Fruit fly (Drosophila melanogaster) whole organism, wandering third instar larva: ENCODE results near the gene Gmd.

ENCODE experiments used
- Abd-B ChIP-seq: fragments of >200 bp; optimal IDR thresholded peaks from 2 replicates; lab custom pipeline; 2017; ENCODE audit warnings: missing biosample characterization, missing genetic modification characterization
- CG32264 ChIP-seq: fragments of 200-800 bp; sonication (Bioruptor generic); optimal IDR thresholded peaks from 2 replicates; lab custom pipeline; 2016; ENCODE audit warnings: missing biosample characterization, missing genetic modification characterization
- CG9705 ChIP-seq: fragments of 200-800 bp; sonication (Bioruptor generic); optimal IDR thresholded peaks from 2 replicates; lab custom pipeline; 2018; ENCODE audit warnings: missing biosample characterization, mild to moderate bottlenecking, missing genetic modification characterization
- CrebA ChIP-seq: fragments of 200-800 bp; sonication (Bioruptor generic); optimal IDR thresholded peaks from 2 replicates; lab custom pipeline; 2016; ENCODE audit warnings: missing biosample characterization, mild to moderate bottlenecking, missing genetic modification characterization, borderline replicate concordance
- Dfd ChIP-seq: fragments of >200 bp; optimal IDR thresholded peaks from 2 replicates; lab custom pipeline; 2017; ENCODE audit warnings: missing biosample characterization, missing genetic modification characterization
- Dif ChIP-seq: fragments of 200-275, 200-300 bp; sonication (Bioruptor generic); optimal IDR thresholded peaks from 2 replicates; lab custom pipeline; 2018; ENCODE audit warnings: missing biosample characterization, missing genetic modification characterization; ENCODE audit not compliant: partially characterized antibody
- GATAd ChIP-seq: sonication (Bioruptor generic); optimal IDR thresholded peaks from 2 replicates; lab custom pipeline; 2016; ENCODE audit warnings: missing biosample characterization, missing genetic modification characterization
- HLH106 ChIP-seq: fragments of 200-800 bp; optimal IDR thresholded peaks from 3 replicates; lab custom pipeline; 2019; ENCODE audit warnings: missing biosample characterization, mild to moderate bottlenecking, missing genetic modification characterization, moderate library complexity
- Hnf4 ChIP-seq: fragments of 200-800 bp; sonication (Bioruptor generic); optimal IDR thresholded peaks from 2 replicates; lab custom pipeline; 2016; ENCODE audit warnings: missing biosample characterization, mild to moderate bottlenecking, missing genetic modification characterization
- Hr78 ChIP-seq: fragments of >200 bp; optimal IDR thresholded peaks from 2 replicates; lab custom pipeline; 2017; ENCODE audit warnings: missing biosample characterization, missing genetic modification characterization
- Hr83 ChIP-seq: fragments of 200-300 bp; sonication (Bioruptor generic); optimal IDR thresholded peaks from 2 replicates; lab custom pipeline; 2016; ENCODE audit warnings: missing biosample characterization, mild to moderate bottlenecking, missing genetic modification characterization, moderate library complexity; ENCODE audit not compliant: poor library complexity, severe bottlenecking
- Jra ChIP-seq: sonication (Bioruptor generic); optimal IDR thresholded peaks from 2 replicates; lab custom pipeline; 2016; ENCODE audit warnings: missing biosample characterization, missing genetic modification characterization
- Mio ChIP-seq: sonication (Bioruptor generic); optimal IDR thresholded peaks from 2 replicates; lab custom pipeline; 2016; ENCODE audit warnings: missing biosample characterization, missing genetic modification characterization
- Myc ChIP-seq: fragments of >200 bp; optimal IDR thresholded peaks from 2 replicates; lab custom pipeline; 2017
- N ChIP-seq: fragments of >200 bp; optimal IDR thresholded peaks from 2 replicates; lab custom pipeline; 2018; ENCODE audit warnings: missing biosample characterization, missing external identifiers, missing genetic modification characterization
- OdsH ChIP-seq: fragments of 200-800 bp; sonication (Bioruptor generic); optimal IDR thresholded peaks from 2 replicates; lab custom pipeline; 2016; ENCODE audit warnings: missing biosample characterization, mild to moderate bottlenecking, missing genetic modification characterization
- Rel ChIP-seq, 2 experiments: fragments of 200-800 bp; sonication (Bioruptor generic) in 1 of 2; optimal IDR thresholded peaks; 2 replicates in 1 of 2; 3 replicates in 1 of 2; lab custom pipeline; 2016 to 2019; ENCODE audit warnings: mild to moderate bottlenecking in 2 of 2, missing biosample characterization in 2 of 2, missing genetic modification characterization in 2 of 2, moderate library complexity in 1 of 2
- Sp1 ChIP-seq: fragments of 200-800 bp; sonication (Bioruptor generic); optimal IDR thresholded peaks from 3 replicates; lab custom pipeline; 2019; ENCODE audit warnings: missing biosample characterization, mild to moderate bottlenecking, missing genetic modification characterization, moderate library complexity
- Vsx2 ChIP-seq: fragments of 200-300, 225-300 bp; sonication (Bioruptor generic); optimal IDR thresholded peaks from 2 replicates; lab custom pipeline; 2018; ENCODE audit warnings: missing biosample characterization, missing genetic modification characterization; ENCODE audit not compliant: partially characterized antibody
- br ChIP-seq: fragments of 200-800 bp; sonication (Bioruptor generic); optimal IDR thresholded peaks from 2 replicates; lab custom pipeline; 2016; ENCODE audit warnings: missing biosample characterization, missing genetic modification characterization
- brk ChIP-seq: fragments of 200-800 bp; sonication (Bioruptor generic); optimal IDR thresholded peaks from 2 replicates; lab custom pipeline; 2016; ENCODE audit warnings: missing biosample characterization, mild to moderate bottlenecking, missing genetic modification characterization
- dl ChIP-seq, 2 experiments: fragments of 175-275, 200-275 bp in 1 of 2; fragments of 200-275 bp in 1 of 2; sonication (Bioruptor generic); optimal IDR thresholded peaks; lab custom pipeline; 2018; ENCODE audit warnings: mild to moderate bottlenecking in 2 of 2, missing biosample characterization in 2 of 2, missing genetic modification characterization in 2 of 2, moderate library complexity in 2 of 2; ENCODE audit not compliant: partially characterized antibody in 2 of 2, insufficient read depth in 1 of 2
- dmrt93B ChIP-seq: fragments of 200-800 bp; sonication (Bioruptor generic); optimal IDR thresholded peaks from 2 replicates; lab custom pipeline; 2018; ENCODE audit warnings: missing biosample characterization, mild to moderate bottlenecking, missing genetic modification characterization
- dsf ChIP-seq: sonication (Bioruptor generic); optimal IDR thresholded peaks from 2 replicates; lab custom pipeline; 2016; ENCODE audit warnings: missing biosample characterization, missing genetic modification characterization, borderline replicate concordance
- ey ChIP-seq: fragments of 200-800 bp; sonication (Bioruptor generic); optimal IDR thresholded peaks from 2 replicates; lab custom pipeline; 2016; ENCODE audit warnings: missing biosample characterization, missing genetic modification characterization
- foxo ChIP-seq, 2 experiments: fragments of 200-800 bp; sonication (Bioruptor generic); optimal IDR thresholded peaks; 2 replicates in 1 of 2; 3 replicates in 1 of 2; lab custom pipeline; 2016 to 2017; ENCODE audit warnings: missing biosample characterization in 2 of 2, missing genetic modification characterization in 2 of 2
- fru ChIP-seq: fragments of 200-800 bp; sonication (Bioruptor generic); optimal IDR thresholded peaks from 3 replicates; lab custom pipeline; 2016; ENCODE audit warnings: missing biosample characterization, mild to moderate bottlenecking, missing genetic modification characterization
- h ChIP-seq: fragments of 200-800 bp; sonication (Bioruptor generic); optimal IDR thresholded peaks from 3 replicates; lab custom pipeline; 2016; ENCODE audit warnings: missing biosample characterization, mild to moderate bottlenecking, missing genetic modification characterization
- jim ChIP-seq: fragments of 175-275, 200-325 bp; sonication (Bioruptor generic); optimal IDR thresholded peaks from 2 replicates; lab custom pipeline; 2016; ENCODE audit warnings: missing biosample characterization, mild to moderate bottlenecking, missing genetic modification characterization
- lola ChIP-seq: fragments of >200 bp; optimal IDR thresholded peaks from 2 replicates; lab custom pipeline; 2017; ENCODE audit warnings: missing biosample characterization, missing genetic modification characterization
- pan ChIP-seq: fragments of >200 bp; optimal IDR thresholded peaks from 2 replicates; lab custom pipeline; 2017
- psq ChIP-seq: fragments of 200-800 bp; sonication (Bioruptor generic); optimal IDR thresholded peaks from 3 replicates; lab custom pipeline; 2017; ENCODE audit warnings: missing biosample characterization, mild to moderate bottlenecking, missing genetic modification characterization, moderate library complexity
- rgr ChIP-seq: fragments of 200-800 bp; sonication (Bioruptor generic); optimal IDR thresholded peaks from 3 replicates; lab custom pipeline; 2016; ENCODE audit warnings: missing biosample characterization, mild to moderate bottlenecking, missing genetic modification characterization
- sage ChIP-seq: fragments of 200-800 bp; sonication (Bioruptor generic); optimal IDR thresholded peaks from 2 replicates; lab custom pipeline; 2016; ENCODE audit warnings: missing biosample characterization, mild to moderate bottlenecking, missing genetic modification characterization
- sv ChIP-seq: fragments of 200-800 bp; sonication (Bioruptor generic); optimal IDR thresholded peaks from 3 replicates; lab custom pipeline; 2016; ENCODE audit warnings: missing biosample characterization, missing genetic modification characterization
- tai ChIP-seq: sonication (Bioruptor generic); optimal IDR thresholded peaks from 2 replicates; lab custom pipeline; 2016; ENCODE audit warnings: missing biosample characterization, missing genetic modification characterization
- usp ChIP-seq: fragments of >200 bp; optimal IDR thresholded peaks from 2 replicates; lab custom pipeline; 2017; ENCODE audit warnings: missing biosample characterization, missing genetic modification characterization
- woc ChIP-seq: sonication (Bioruptor generic); optimal IDR thresholded peaks from 2 replicates; lab custom pipeline; 2016; ENCODE audit warnings: missing biosample characterization, mild to moderate bottlenecking, missing genetic modification characterization

Gmd gene

DNA sequence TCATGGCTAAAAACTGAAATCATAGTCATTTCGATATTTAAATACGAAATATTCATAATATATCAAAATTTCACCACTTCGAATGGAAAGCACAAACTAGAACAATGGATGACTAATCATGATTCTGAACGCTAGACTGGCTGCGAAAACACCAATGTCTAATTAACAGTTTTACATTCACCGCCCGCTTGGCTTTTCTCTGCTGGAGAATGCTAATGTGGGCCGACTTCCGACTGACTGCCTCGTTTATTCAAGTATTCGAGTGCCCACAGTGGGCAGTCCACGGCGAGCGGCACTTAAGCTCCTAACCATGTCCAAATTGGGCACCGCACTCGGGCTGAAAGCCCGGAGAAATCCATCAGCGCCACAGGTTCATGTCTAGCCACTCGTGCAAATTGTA is 25.2 kb upstream of the Gmd start:
- TF ChIP-seq Hr83 (GFP tag; lab: Kevin White, UChicago): no peak
- TF ChIP-seq lola (GFP tag; lab: Kevin White, UChicago): no peak
- no peak for TF ChIP-seq Myc (lab: Kevin White, UChicago)
- TF ChIP-seq Vsx2 (GFP tag; lab: Kevin White, UChicago): no peak
- TF ChIP-seq woc (GFP tag; lab: Kevin White, UChicago): no peak

DNA sequence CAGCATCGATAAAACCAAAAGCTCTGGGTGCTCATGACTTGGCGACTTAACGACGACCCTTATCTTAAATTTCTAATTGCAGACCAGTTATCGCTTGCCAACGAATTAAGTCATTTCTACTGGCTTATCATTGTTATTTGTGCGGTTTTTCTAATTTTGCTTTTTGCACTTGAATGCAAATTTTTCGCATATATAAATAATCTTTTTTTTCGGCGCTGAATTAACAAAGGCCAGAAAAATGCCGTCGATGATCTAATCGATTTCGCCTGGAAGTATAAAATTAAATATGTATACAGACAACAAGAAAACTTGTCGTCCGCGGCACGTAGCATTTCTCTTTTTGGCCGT is 24.7 kb upstream of the Gmd start:
- TF ChIP-seq brk (GFP tag; lab: Kevin White, UChicago): peak; percentile 40
- TF ChIP-seq rgr: no peak
- TF ChIP-seq foxo (GFP tag; optimal IDR thresholded peaks at IDR 0.05; lab: Kevin White, UChicago): peak in 1 of 2 experiments; percentile 34

DNA sequence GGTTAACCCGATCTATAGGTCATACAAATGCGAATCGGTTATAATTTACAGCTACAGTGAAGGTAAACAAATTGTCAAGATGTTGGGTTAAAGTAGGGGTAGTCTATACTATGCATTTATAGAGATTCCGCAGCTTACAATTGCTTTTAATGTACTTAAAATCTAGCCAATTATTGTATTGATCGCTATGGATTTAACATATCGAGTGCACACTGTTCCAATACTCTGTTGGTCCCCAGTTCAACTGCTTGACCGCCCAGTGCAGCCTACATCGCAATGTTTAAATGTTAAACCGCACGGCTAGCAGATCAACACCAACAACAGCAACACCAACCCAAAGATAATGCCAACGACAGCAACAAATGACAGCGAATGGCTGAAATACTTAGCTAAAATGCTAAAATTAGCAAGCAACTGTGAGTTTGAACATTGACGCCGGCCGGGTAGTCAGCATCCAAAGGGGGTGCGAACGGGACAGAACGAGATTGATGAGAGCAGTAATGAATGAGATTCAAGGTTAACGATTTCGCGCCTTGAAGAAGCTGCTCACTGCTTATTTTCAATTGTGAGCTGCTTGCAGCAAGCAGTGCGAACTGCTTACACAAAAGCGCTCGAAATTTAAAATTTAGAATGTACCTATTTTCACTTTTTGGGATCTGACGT is 24.2 kb upstream of the Gmd start:
- TF ChIP-seq Hnf4 (GFP tag; lab: Kevin White, UChicago) (no peak), sage (no peak), Jra (GFP tag; lab: Kevin White, UChicago) (no peak), dmrt93B (GFP tag; lab: Kevin White, UChicago) (no peak), pan (lab: Kevin White, UChicago) (no peak), foxo (GFP tag; optimal IDR thresholded peaks at IDR 0.05; lab: Kevin White, UChicago) (no peak), h (GFP tag; lab: Kevin White, UChicago) (no peak), rgr (no peak), usp (no peak), Mio (no peak), ey (GFP tag; lab: Kevin White, UChicago) (no peak), Hr78 (GFP tag; lab: Kevin White, UChicago) (peak; percentile 61), brk (GFP tag; lab: Kevin White, UChicago) (no peak), CrebA (no peak), HLH106 (tag; lab: Kevin White, UChicago) (no peak), sv (GFP tag; lab: Kevin White, UChicago) (peak; percentile 7), Abd-B (no peak), jim (no peak), Rel (GFP tag; optimal IDR thresholded peaks at IDR 0.05; lab: Kevin White, UChicago) (no peak), Rel (tag; optimal IDR thresholded peaks at IDR 0.05; lab: Kevin White, UChicago) (peak; percentile 13), CG32264 (GFP tag; lab: Kevin White, UChicago) (no peak), N (peak; percentile 97), dl (GFP tag; optimal IDR thresholded peaks at IDR 0.05; lab: Kevin White, UChicago; ENCODE audit: insufficient read depth in 1 of 2, partially characterized antibody in 2 of 2) (no peak), tai (no peak), br (GFP tag; lab: Kevin White, UChicago) (no peak), Vsx2 (GFP tag; lab: Kevin White, UChicago) (peak; percentile 23), Sp1 (GFP tag; lab: Kevin White, UChicago) (no peak), psq (no peak), Dfd (no peak), Dif (GFP tag; lab: Kevin White, UChicago) (peak; percentile 77), lola (GFP tag; lab: Kevin White, UChicago) (peak; percentile 93), OdsH (GFP tag; lab: Kevin White, UChicago) (no peak), dsf (GFP tag; lab: Kevin White, UChicago) (no peak), Hr83 (GFP tag; lab: Kevin White, UChicago) (no peak), CG9705 (GFP tag; lab: Kevin White, UChicago) (no peak), Myc (lab: Kevin White, UChicago) (peak; percentile 76), fru (no peak), GATAd (GFP tag; lab: Kevin White, UChicago) (no peak), woc (GFP tag; lab: Kevin White, UChicago) (no peak)
